Worm (Caenorhabditis elegans): ENCODE results near the gene mct-4.

The mct-4 gene

ce11 chrX:4900685-4901084, 28.9 kb downstream of the mct-4 start, which contains the start of gene T07F12.4:
TSS of gene T07F12.4 (minus strand) at chrX:4900814.
- TF ChIP-seq akir-1 (GFP tag; optimal IDR thresholded peaks at IDR 0.05) (no peak), dpl-1 (GFP tag; optimal IDR thresholded peaks at IDR 0.05) (no peak), rpc-1 (optimal IDR thresholded peaks at IDR 0.05) (no peak), rpc-1 (tag; optimal IDR thresholded peaks at IDR 0.05) (no peak)

ce11 chrX:4899623-4900022, 29.9 kb downstream of the mct-4 start:
- TF ChIP-seq K12H6.12 (tag; optimal IDR thresholded peaks at IDR 0.05) (peak; percentile 69), ztf-18 (tag; optimal IDR thresholded peaks at IDR 0.05) (no peak), cebp-1 (GFP tag; IDR thresholded peaks at IDR 0.05) (no peak), cebp-1 (tag; optimal IDR thresholded peaks at IDR 0.05) (peak; percentile 55), nfyb-1 (GFP tag; IDR thresholded peaks at IDR 0.05) (0 out of 2 replicates have a peak, but pooled peaks have one; percentile 9), chd-7 (tag; optimal IDR thresholded peaks at IDR 0.05) (peak; percentile 43), zim-3 (tag; optimal IDR thresholded peaks at IDR 0.05) (no peak), zfh-2 (GFP tag; conservative IDR thresholded peaks at IDR 0.05) (peak; percentile 97), sptf-2 (GFP tag; optimal IDR thresholded peaks at IDR 0.05) (no peak), ceh-27 (GFP tag; optimal IDR thresholded peaks at IDR 0.05) (peak; percentile 38), atf-7 (tag; optimal IDR thresholded peaks at IDR 0.05) (peak; percentile 70), egrh-3 (GFP tag; IDR thresholded peaks at IDR 0.05) (peak; percentile 76), athp-1 (tag; optimal IDR thresholded peaks at IDR 0.05) (no peak), mcd-1 (GFP tag; IDR thresholded peaks at IDR 0.05) (0 out of 2 replicates have a peak, but pooled peaks have one; percentile 23), hmg-1.2 (GFP tag; IDR thresholded peaks at IDR 0.05) (peak; percentile 42; the same call in 1 of the 2 replicates)

DNA sequence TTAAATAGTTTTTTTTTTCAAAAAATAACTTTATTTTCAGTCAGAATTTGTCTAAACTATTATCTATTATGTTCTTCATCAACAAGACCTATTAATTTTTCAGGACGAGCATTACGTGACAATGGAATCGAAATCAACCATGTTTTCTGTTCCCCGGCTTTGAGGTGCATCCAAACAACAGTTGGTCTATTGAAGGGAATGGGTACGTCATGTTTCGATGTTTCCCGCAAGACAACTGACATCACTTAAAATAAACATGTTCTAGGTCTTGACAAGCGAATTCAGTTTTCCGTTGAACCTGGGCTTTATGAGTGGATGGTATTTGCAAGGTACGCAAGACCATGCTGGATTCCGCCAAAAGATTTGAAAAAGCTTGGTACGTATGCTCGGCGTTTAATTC, 34.3 kb downstream of the mct-4 start:
- no peak for TF ChIP-seq lsy-27 (tag; optimal IDR thresholded peaks at IDR 0.05; ENCODE audit: borderline replicate concordance, insufficient read depth)
- TF ChIP-seq Y53F4B.3 (GFP tag; IDR thresholded peaks at IDR 0.05) = no peak
- 0 out of 2 replicates have a peak, but pooled peaks have one; percentile 42 for TF ChIP-seq cebp-2 (GFP tag; IDR thresholded peaks at IDR 0.05)
- TF ChIP-seq lin-35 (GFP tag; optimal IDR thresholded peaks at IDR 0.05) = no peak
- TF ChIP-seq mxl-1 (tag; optimal IDR thresholded peaks at IDR 0.05) = no peak
- TF ChIP-seq F49E8.2 (tag; optimal IDR thresholded peaks at IDR 0.05; ENCODE audit: insufficient read depth) = no peak
- no peak for TF ChIP-seq cebp-1 (GFP tag; IDR thresholded peaks at IDR 0.05)
- no peak for TF ChIP-seq cebp-1 (tag; optimal IDR thresholded peaks at IDR 0.05)

DNA sequence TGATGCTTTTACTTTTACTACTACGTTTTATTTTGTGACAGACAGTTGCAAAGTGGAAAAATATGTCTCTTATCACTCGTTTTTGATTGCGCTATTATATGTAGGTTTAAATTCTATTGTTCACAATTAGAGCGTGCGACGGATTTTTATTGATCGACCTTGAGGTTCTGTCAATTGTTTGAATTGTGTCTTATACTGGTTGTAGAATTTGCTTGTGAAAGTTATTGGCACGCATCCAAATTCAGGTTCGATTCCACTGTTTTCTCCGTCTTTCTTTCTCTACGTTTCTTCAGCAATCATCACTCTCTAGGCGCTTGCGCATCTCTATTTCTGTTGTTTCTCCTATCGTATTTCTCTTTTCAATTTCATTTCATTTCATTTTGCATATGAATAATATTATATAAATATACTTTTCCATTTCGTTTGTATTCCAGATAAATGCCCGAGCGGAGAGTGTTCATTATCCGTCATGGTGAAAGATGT, 35.9 kb downstream of the mct-4 start, which contains the start of gene T07F12.1:
Gene T07F12.1, plus strand, starts transcription at position 433 of the 483 bp plus-strand sequence.
- TF ChIP-seq sea-2 (GFP tag; IDR thresholded peaks at IDR 0.05) (no peak), hmg-1.2 (GFP tag; IDR thresholded peaks at IDR 0.05) (peak; percentile 75; the same call in 1 of the 2 replicates), hlh-26 (GFP tag; conservative IDR thresholded peaks at IDR 0.05) (no peak)

DNA sequence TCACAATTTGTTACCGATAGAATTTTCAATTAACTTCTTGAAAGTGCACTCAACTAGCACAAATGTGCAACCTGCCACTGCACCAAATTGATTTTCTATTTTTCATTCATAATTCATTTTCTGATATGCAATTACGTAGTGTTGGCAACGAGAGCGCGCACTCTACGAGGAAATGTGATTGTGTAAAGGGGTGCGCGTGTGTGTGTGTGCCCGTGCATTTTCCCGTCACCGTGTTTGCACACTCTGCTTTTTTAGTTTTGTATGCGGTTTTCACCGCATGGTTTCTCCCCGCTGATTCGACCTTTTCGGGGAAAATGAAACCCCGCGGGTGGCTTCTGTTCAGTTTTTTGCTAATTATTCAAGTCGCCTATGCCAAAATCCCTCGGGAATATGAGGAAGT, 39.4 kb downstream of the mct-4 start, which contains the start of gene T07F12.2:
Gene T07F12.2, plus strand, starts transcription at position 87 of the 400 bp plus-strand sequence.
- TF ChIP-seq mcd-1 (GFP tag; IDR thresholded peaks at IDR 0.05) (no peak), mxl-1 (tag; optimal IDR thresholded peaks at IDR 0.05) (no peak), attf-3 (GFP tag; conservative IDR thresholded peaks at IDR 0.05) (no peak), lin-40 (tag; optimal IDR thresholded peaks at IDR 0.05) (peak; percentile 17), dpl-1 (GFP tag; optimal IDR thresholded peaks at IDR 0.05) (no peak), hrde-1 (tag; optimal IDR thresholded peaks at IDR 0.05; ENCODE audit: borderline replicate concordance) (no peak), lir-1 (GFP tag; conservative IDR thresholded peaks at IDR 0.05) (no peak), dox-1 (GFP tag; IDR thresholded peaks at IDR 0.05) (0 out of 2 replicates have a peak, but pooled peaks have one; percentile 36)

Measured in whole organism, young adult.